Fruit fly (Drosophila melanogaster) whole organism, prepupa: ENCODE results near the gene skd.

Experiments used
- Blimp-1 ChIP-seq: fragments of 200-800 bp; sonication (Bioruptor generic); optimal IDR thresholded peaks from 3 replicates; lab custom pipeline; 2017; ENCODE audit warnings: missing biosample characterization, missing genetic modification characterization, mild to moderate bottlenecking, moderate library complexity, missing genetic modification reagents
- CG10631 ChIP-seq: fragments of 200-800 bp; sonication (Bioruptor generic); optimal IDR thresholded peaks from 2 replicates; lab custom pipeline; 2016; ENCODE audit warnings: missing biosample characterization, missing genetic modification characterization
- CG11294 ChIP-seq: fragments of 200-800 bp; sonication (Bioruptor generic); IDR thresholded peaks from 2 replicates; pipeline ENCODE4 v1.3.6; 2022; ENCODE audit warnings: missing biosample characterization, missing genetic modification characterization
- CG11762 ChIP-seq: fragments of 200-800 bp; sonication (Bioruptor generic); optimal IDR thresholded peaks from 3 replicates; lab custom pipeline; 2016; ENCODE audit warnings: missing biosample characterization, missing genetic modification characterization; ENCODE audit not compliant: insufficient read depth
- CG11902 ChIP-seq: fragments of 200-800 bp; sonication (Bioruptor generic); optimal IDR thresholded peaks from 3 replicates; lab custom pipeline; 2016; ENCODE audit warnings: missing biosample characterization, missing genetic modification characterization
- CG15336 ChIP-seq: fragments of 200-800 bp; sonication (Bioruptor generic); IDR thresholded peaks from 2 replicates; pipeline ENCODE4 v1.3.6; 2022; ENCODE audit warnings: missing biosample characterization, missing genetic modification characterization
- CG16779 ChIP-seq: fragments of 200-800 bp; sonication (Bioruptor generic); optimal IDR thresholded peaks from 3 replicates; lab custom pipeline; 2017; ENCODE audit warnings: missing biosample characterization, mild to moderate bottlenecking, missing genetic modification characterization
- CG3032 ChIP-seq: fragments of 200-800 bp; optimal IDR thresholded peaks from 2 replicates; lab custom pipeline; 2019; ENCODE audit warnings: missing biosample characterization, mild to moderate bottlenecking, missing genetic modification characterization, moderate library complexity
- CG31627 ChIP-seq: fragments of 200-800 bp; sonication (Bioruptor generic); optimal IDR thresholded peaks from 3 replicates; lab custom pipeline; 2016; ENCODE audit warnings: missing biosample characterization, missing genetic modification characterization
- CG32006 ChIP-seq: fragments of 200-800 bp; sonication (Bioruptor generic); optimal IDR thresholded peaks from 3 replicates; lab custom pipeline; 2017; ENCODE audit warnings: missing biosample characterization, mild to moderate bottlenecking, missing genetic modification characterization
- CG34406 ChIP-seq: fragments of 200-800 bp; sonication (Bioruptor generic); optimal IDR thresholded peaks from 3 replicates; lab custom pipeline; 2016; ENCODE audit warnings: missing biosample characterization, missing genetic modification characterization
- CG3919 ChIP-seq: fragments of 200-800 bp; sonication (Bioruptor generic); optimal IDR thresholded peaks from 3 replicates; lab custom pipeline; 2016; ENCODE audit warnings: missing biosample characterization, missing genetic modification characterization
- CG4318 ChIP-seq: fragments of 200-800 bp; sonication (Bioruptor generic); optimal IDR thresholded peaks from 3 replicates; lab custom pipeline; 2017; ENCODE audit warnings: missing biosample characterization, mild to moderate bottlenecking, missing genetic modification characterization
- CG6163 ChIP-seq: fragments of 200-800 bp; sonication (Bioruptor generic); IDR thresholded peaks from 3 replicates; pipeline ENCODE4 v1.3.6; 2022; ENCODE audit warnings: missing biosample characterization, missing genetic modification characterization
- CG6276 ChIP-seq: fragments of 200-800 bp; sonication (Bioruptor generic); optimal IDR thresholded peaks from 2 replicates; lab custom pipeline; 2017; ENCODE audit warnings: missing biosample characterization, mild to moderate bottlenecking, missing genetic modification characterization
- CG6792 ChIP-seq: fragments of 200-800 bp; sonication (Bioruptor generic); optimal IDR thresholded peaks from 3 replicates; lab custom pipeline; 2016; ENCODE audit warnings: missing biosample characterization, missing genetic modification characterization
- CG6808 ChIP-seq: fragments of 200-800 bp; sonication (Bioruptor generic); optimal IDR thresholded peaks from 3 replicates; lab custom pipeline; 2017; ENCODE audit warnings: missing biosample characterization, missing genetic modification characterization, mild to moderate bottlenecking, moderate library complexity, missing genetic modification reagents
- CG7368 ChIP-seq: fragments of 200-800 bp; sonication (Bioruptor generic); optimal IDR thresholded peaks from 3 replicates; lab custom pipeline; 2016; ENCODE audit warnings: missing biosample characterization, missing genetic modification characterization
- CG8119 ChIP-seq: fragments of 200-800 bp; sonication (Bioruptor generic); IDR thresholded peaks from 3 replicates; pipeline ENCODE4 v1.3.6; 2022; ENCODE audit warnings: missing biosample characterization, missing genetic modification characterization
- CG8319 ChIP-seq: fragments of 200-800 bp; sonication (Bioruptor generic); optimal IDR thresholded peaks from 3 replicates; lab custom pipeline; 2016; ENCODE audit warnings: missing biosample characterization, missing genetic modification characterization
- CG9139 ChIP-seq: fragments of 200-800 bp; sonication (Bioruptor generic); optimal IDR thresholded peaks from 3 replicates; lab custom pipeline; 2017; ENCODE audit warnings: missing biosample characterization, mild to moderate bottlenecking, missing genetic modification characterization
- Eip75B ChIP-seq: fragments of 200-800 bp; sonication (Bioruptor generic); optimal IDR thresholded peaks from 3 replicates; lab custom pipeline; 2016; ENCODE audit warnings: missing biosample characterization, missing genetic modification characterization
- Eip93F ChIP-seq: fragments of 200-800 bp; sonication (Bioruptor generic); optimal IDR thresholded peaks from 2 replicates; lab custom pipeline; 2016; ENCODE audit warnings: missing biosample characterization, mild to moderate bottlenecking, missing genetic modification characterization
- Ets21C ChIP-seq: fragments of 200-800 bp; sonication (Bioruptor generic); optimal IDR thresholded peaks from 3 replicates; lab custom pipeline; 2016; ENCODE audit warnings: missing biosample characterization, missing genetic modification characterization
- Ets96B ChIP-seq: fragments of 200-800 bp; optimal IDR thresholded peaks from 2 replicates; lab custom pipeline; 2019; ENCODE audit warnings: missing biosample characterization, mild to moderate bottlenecking, missing genetic modification characterization, moderate library complexity
- Hr38 ChIP-seq: sonication (Bioruptor generic); optimal IDR thresholded peaks from 2 replicates; lab custom pipeline; 2016; ENCODE audit warnings: missing biosample characterization, missing genetic modification characterization
- Hr39 ChIP-seq: fragments of 200-800 bp; sonication (Bioruptor generic); optimal IDR thresholded peaks from 2 replicates; lab custom pipeline; 2016; ENCODE audit warnings: missing biosample characterization, missing genetic modification characterization
- Hr4 ChIP-seq: fragments of 200-800 bp; sonication (Bioruptor generic); optimal IDR thresholded peaks from 3 replicates; lab custom pipeline; 2016; ENCODE audit warnings: missing biosample characterization, missing genetic modification characterization
- Lpt ChIP-seq: fragments of 200-800 bp; sonication (Bioruptor generic); optimal IDR thresholded peaks from 3 replicates; lab custom pipeline; 2016; ENCODE audit warnings: missing biosample characterization, missing genetic modification characterization
- Met ChIP-seq: fragments of 200-800 bp; sonication (Bioruptor generic); optimal IDR thresholded peaks from 3 replicates; lab custom pipeline; 2016; ENCODE audit warnings: missing biosample characterization, missing genetic modification characterization
- OdsH ChIP-seq: fragments of 200-800 bp; sonication (Bioruptor generic); optimal IDR thresholded peaks from 3 replicates; lab custom pipeline; 2016; ENCODE audit warnings: missing biosample characterization, missing genetic modification characterization
- Smox ChIP-seq: fragments of 200-800 bp; sonication (Bioruptor generic); optimal IDR thresholded peaks from 3 replicates; lab custom pipeline; 2016; ENCODE audit warnings: missing biosample characterization, missing genetic modification characterization
- Sox15 ChIP-seq: fragments of 200-800 bp; sonication (Bioruptor generic); optimal IDR thresholded peaks from 3 replicates; lab custom pipeline; 2016; ENCODE audit warnings: missing biosample characterization, missing genetic modification characterization
- achi ChIP-seq: fragments of 200-800 bp; sonication (Bioruptor generic); optimal IDR thresholded peaks from 3 replicates; lab custom pipeline; 2016; ENCODE audit warnings: missing biosample characterization, missing genetic modification characterization
- acj6 ChIP-seq: fragments of 200-800 bp; sonication (Bioruptor generic); optimal IDR thresholded peaks from 3 replicates; lab custom pipeline; 2016; ENCODE audit warnings: missing biosample characterization, missing genetic modification characterization
- cyc ChIP-seq: fragments of 200-800 bp; sonication (Bioruptor generic); optimal IDR thresholded peaks from 3 replicates; lab custom pipeline; 2016; ENCODE audit warnings: missing biosample characterization, missing genetic modification characterization
- dac ChIP-seq: fragments of 200-800 bp; sonication (Bioruptor generic); optimal IDR thresholded peaks from 2 replicates; lab custom pipeline; 2017; ENCODE audit warnings: missing biosample characterization, mild to moderate bottlenecking, missing genetic modification characterization
- dsx ChIP-seq: fragments of 200-800 bp; optimal IDR thresholded peaks from 3 replicates; lab custom pipeline; 2019; ENCODE audit warnings: missing biosample characterization, mild to moderate bottlenecking, missing genetic modification characterization, moderate library complexity; ENCODE audit not compliant: poor library complexity, severe bottlenecking
- eg ChIP-seq: fragments of 200-800 bp; sonication (Bioruptor generic); IDR thresholded peaks from 3 replicates; pipeline ENCODE4 v1.3.6; 2022; ENCODE audit warnings: missing biosample characterization, missing genetic modification characterization
- esn ChIP-seq: fragments of 200-800 bp; sonication (Bioruptor generic); optimal IDR thresholded peaks from 2 replicates; lab custom pipeline; 2016; ENCODE audit warnings: missing biosample characterization, mild to moderate bottlenecking, missing genetic modification characterization, moderate library complexity
- fd85E ChIP-seq: fragments of 200-800 bp; sonication (Bioruptor generic); optimal IDR thresholded peaks from 3 replicates; lab custom pipeline; 2016; ENCODE audit warnings: missing biosample characterization, missing genetic modification characterization
- lz ChIP-seq: fragments of 200-800 bp; sonication (Bioruptor generic); optimal IDR thresholded peaks from 3 replicates; lab custom pipeline; 2016; ENCODE audit warnings: missing biosample characterization, missing genetic modification characterization
- net ChIP-seq: fragments of 200-800 bp; sonication (Bioruptor generic); optimal IDR thresholded peaks from 3 replicates; lab custom pipeline; 2016; ENCODE audit warnings: missing biosample characterization, missing genetic modification characterization
- pdm3 ChIP-seq: fragments of 200-800 bp; sonication (Bioruptor generic); optimal IDR thresholded peaks from 3 replicates; lab custom pipeline; 2016; ENCODE audit warnings: missing biosample characterization, missing genetic modification characterization
- salr ChIP-seq, 2 experiments: fragments of 200-800 bp; sonication (Bioruptor generic); optimal IDR thresholded peaks; 3 replicates each; lab custom pipeline; 2016 to 2018; ENCODE audit warnings: missing biosample characterization in 2 of 2, missing genetic modification characterization in 2 of 2, mild to moderate bottlenecking in 1 of 2
- ss ChIP-seq, 2 experiments: fragments of 200-800 bp; sonication (Bioruptor generic); optimal IDR thresholded peaks; 2 replicates in 1 of 2; 3 replicates in 1 of 2; lab custom pipeline; 2017 to 2018; ENCODE audit warnings: mild to moderate bottlenecking in 2 of 2, missing biosample characterization in 2 of 2, missing genetic modification characterization in 2 of 2, moderate library complexity in 1 of 2
- svp ChIP-seq: fragments of 200-800 bp; sonication (Bioruptor generic); peaks from one replicate; lab custom pipeline; 2016; ENCODE audit warnings: missing biosample characterization, missing genetic modification characterization
- topi ChIP-seq: fragments of 200-800 bp; sonication (Bioruptor generic); optimal IDR thresholded peaks from 3 replicates; lab custom pipeline; 2016; ENCODE audit warnings: missing biosample characterization, missing genetic modification characterization
- vri ChIP-seq: fragments of 200-800 bp; sonication (Bioruptor generic); optimal IDR thresholded peaks from 3 replicates; lab custom pipeline; 2016; ENCODE audit warnings: missing biosample characterization, mild to moderate bottlenecking, missing genetic modification characterization

The skd gene

DNA sequence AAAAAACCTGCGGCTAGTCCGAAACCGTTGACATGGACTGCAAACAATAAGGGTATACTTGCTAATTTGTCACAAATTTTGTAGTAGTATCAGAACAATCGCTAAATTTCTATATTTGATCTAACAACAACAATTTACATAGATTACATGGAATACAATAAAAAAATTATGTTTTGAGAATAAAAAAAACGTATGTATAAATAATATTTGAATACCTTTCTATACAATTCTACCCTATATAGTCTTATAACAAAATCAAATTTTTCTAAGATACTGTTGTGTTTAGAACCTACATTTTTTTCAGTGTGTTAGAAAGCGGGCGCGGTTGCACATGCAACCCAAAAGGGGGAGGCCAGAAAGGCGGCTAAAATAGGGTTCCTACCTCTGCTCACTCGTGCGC is 43.9 kb downstream of the skd start (continued):
- TF ChIP-seq CG11294 (GFP tag; lab: Robert Waterston, UW) (no peak), OdsH (GFP tag; lab: Kevin White, UChicago) (peak; percentile 43), acj6 (GFP tag; lab: Kevin White, UChicago) (peak; percentile 30), lz (peak; percentile 19), dsx (GFP tag; lab: Kevin White, UChicago) (peak; percentile 16), CG16779 (tag; lab: Kevin White, UChicago) (no peak), Smox (GFP tag; lab: Kevin White, UChicago) (peak; percentile 8), CG32006 (GFP tag; lab: Kevin White, UChicago) (peak; percentile 71), salr (GFP tag; optimal IDR thresholded peaks at IDR 0.05; lab: Kevin White, UChicago) (peak in 1 of 2 experiments; percentile 72), Ets21C (no peak), CG8319 (GFP tag; lab: Kevin White, UChicago) (no peak), esn (peak; percentile 53), CG15336 (GFP tag; lab: Robert Waterston, UW) (peak; percentile 57), fd85E (GFP tag; lab: Kevin White, UChicago) (no peak), CG6276 (GFP tag; lab: Kevin White, UChicago) (peak; percentile 49), vri (no peak), CG6163 (GFP tag; lab: Robert Waterston, UW) (0 out of 3 replicates have a peak, but pooled peaks have one; percentile 25), svp (peak; percentile 71), Hr39 (GFP tag; lab: Kevin White, UChicago) (no peak), Eip93F (GFP tag; lab: Kevin White, UChicago) (no peak), CG11902 (GFP tag; lab: Kevin White, UChicago) (no peak), Lpt (peak; percentile 52), Met (GFP tag; lab: Kevin White, UChicago) (peak; percentile 54), CG4318 (GFP tag; lab: Kevin White, UChicago) (peak; percentile 49), CG7368 (GFP tag; lab: Kevin White, UChicago) (no peak), CG31627 (GFP tag; lab: Kevin White, UChicago) (no peak), CG34406 (no peak)

DNA sequence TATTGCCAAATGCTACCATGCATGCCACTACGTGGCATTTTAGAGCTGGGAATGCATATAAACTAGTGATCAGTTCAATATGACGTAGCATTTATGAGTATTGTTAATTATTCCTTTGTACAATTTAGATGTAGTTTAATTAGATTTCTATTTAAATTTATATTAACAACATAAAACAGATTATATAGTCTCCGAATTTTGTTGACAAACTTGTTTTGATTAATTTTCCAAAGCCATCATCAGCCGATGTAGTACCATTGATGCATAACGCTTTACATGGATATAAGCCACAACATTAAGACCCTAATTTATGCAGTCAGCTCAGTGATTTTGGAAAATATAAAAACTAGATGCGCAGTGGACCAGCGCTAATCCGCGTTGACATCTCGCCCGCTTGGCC is 44.7 kb downstream of the skd start:
- TF ChIP-seq CG11294 (GFP tag; lab: Robert Waterston, UW) (no peak), Sox15 (GFP tag; lab: Kevin White, UChicago) (no peak), Blimp-1 (GFP tag; lab: Kevin White, UChicago) (no peak), net (no peak), CG32006 (GFP tag; lab: Kevin White, UChicago) (peak; percentile 57), svp (peak; percentile 65), OdsH (GFP tag; lab: Kevin White, UChicago) (peak; percentile 6), CG11902 (GFP tag; lab: Kevin White, UChicago) (no peak), CG8119 (0 out of 3 replicates have a peak, but pooled peaks have one; percentile 13), Ets96B (tag; lab: Kevin White, UChicago) (no peak), CG11762 (GFP tag; lab: Kevin White, UChicago) (no peak), Hr4 (GFP tag; lab: Kevin White, UChicago) (peak; percentile 20), esn (no peak), CG15336 (GFP tag; lab: Robert Waterston, UW) (no peak), Eip75B (GFP tag; lab: Kevin White, UChicago) (no peak), vri (no peak), topi (GFP tag; lab: Kevin White, UChicago) (no peak), Met (GFP tag; lab: Kevin White, UChicago) (no peak), achi (GFP tag; lab: Kevin White, UChicago) (peak; percentile 30), CG6808 (no peak), Hr38 (GFP tag; lab: Kevin White, UChicago) (no peak), ss (GFP tag; optimal IDR thresholded peaks at IDR 0.05; lab: Kevin White, UChicago) (no peak), CG16779 (tag; lab: Kevin White, UChicago) (no peak), salr (GFP tag; optimal IDR thresholded peaks at IDR 0.05; lab: Kevin White, UChicago) (no peak), pdm3 (GFP tag; lab: Kevin White, UChicago) (no peak), dac (GFP tag; lab: Kevin White, UChicago) (no peak), CG3032 (no peak), CG7368 (GFP tag; lab: Kevin White, UChicago) (no peak), CG9139 (GFP tag; lab: Kevin White, UChicago) (no peak), eg (no peak), CG10631 (GFP tag; lab: Kevin White, UChicago) (no peak), acj6 (GFP tag; lab: Kevin White, UChicago) (no peak), CG3919 (peak; percentile 2), cyc (GFP tag; lab: Kevin White, UChicago) (no peak), Ets21C (no peak), lz (no peak), CG6792 (no peak), CG4318 (GFP tag; lab: Kevin White, UChicago) (peak; percentile 41)
